Fruit fly (Drosophila melanogaster) ovary, adult (tissue): Measurements from ENCODE around the gene CG43231.

Experiments used
- CG17801 ChIP-seq: fragments of 200-800 bp; optimal IDR thresholded peaks from 2 replicates; lab custom pipeline; 2019; ENCODE audit warnings: missing biosample characterization, mild to moderate bottlenecking, missing genetic modification characterization, moderate library complexity; ENCODE audit not compliant: partially characterized antibody

CG43231 gene

DNA sequence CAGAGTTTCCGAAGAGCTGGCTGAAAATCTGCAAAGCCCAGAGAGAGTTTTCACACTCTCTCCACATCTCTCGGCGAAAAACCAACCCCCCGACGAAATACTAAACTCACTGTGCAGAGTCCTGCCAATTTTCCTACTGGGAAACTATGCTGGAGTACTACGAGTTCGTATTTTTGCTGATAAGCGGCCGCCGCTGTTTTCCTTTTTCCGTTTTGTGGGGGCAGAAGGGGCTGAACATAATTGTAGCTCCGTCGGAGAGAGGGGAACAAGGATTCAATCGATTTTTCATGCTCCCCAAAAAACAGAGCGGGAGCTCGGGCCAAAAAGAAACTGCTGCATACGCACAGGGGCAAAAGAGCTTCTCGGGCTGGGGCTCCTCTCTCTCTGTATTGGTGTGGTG lies 46.7 kb downstream of the CG43231 start:
- TF ChIP-seq CG17801 (GFP tag; lab: Kevin White, UChicago): no peak

DNA sequence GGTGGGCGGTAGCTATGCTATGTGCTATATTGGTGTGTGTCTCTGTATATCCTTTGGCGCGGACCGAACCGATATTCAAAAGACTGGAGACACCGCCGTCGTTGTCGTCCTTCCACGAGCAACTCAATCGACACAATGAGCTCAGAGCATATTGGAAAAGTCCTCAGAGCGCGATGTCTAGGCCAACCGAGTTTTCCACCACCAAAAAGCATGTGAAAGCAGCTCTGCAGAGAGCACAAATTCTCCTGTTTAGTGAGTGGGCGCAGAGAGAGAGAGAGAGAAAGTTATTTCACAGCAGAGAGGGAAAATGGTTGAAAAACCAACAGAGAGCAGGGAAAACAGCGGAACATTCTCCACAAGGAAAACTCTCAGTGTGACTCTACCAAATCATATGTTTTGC lies 47.9 kb downstream of the CG43231 start:
- no peak for TF ChIP-seq CG17801 (GFP tag; lab: Kevin White, UChicago)

DNA sequence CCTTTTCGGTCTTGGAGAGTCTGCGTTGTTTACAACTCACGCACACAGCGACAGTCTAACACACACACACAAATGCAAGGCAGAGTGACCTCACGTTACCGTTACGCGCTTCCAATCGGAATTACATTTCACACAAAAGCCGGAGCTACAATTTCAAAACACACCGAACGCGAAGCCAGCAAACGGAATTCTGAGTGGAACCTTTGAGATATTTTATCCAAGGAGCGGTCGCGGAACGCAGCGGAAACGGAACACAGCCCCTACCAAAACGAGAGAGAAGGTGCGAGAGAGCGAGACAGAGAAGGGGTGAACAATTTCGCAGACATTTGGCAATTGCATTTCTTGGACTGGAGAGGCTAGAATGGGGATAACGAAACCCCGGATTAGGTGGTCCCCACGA lies 49.6 kb downstream of the CG43231 start:
- TF ChIP-seq CG17801 (GFP tag; lab: Kevin White, UChicago): no peak

DNA sequence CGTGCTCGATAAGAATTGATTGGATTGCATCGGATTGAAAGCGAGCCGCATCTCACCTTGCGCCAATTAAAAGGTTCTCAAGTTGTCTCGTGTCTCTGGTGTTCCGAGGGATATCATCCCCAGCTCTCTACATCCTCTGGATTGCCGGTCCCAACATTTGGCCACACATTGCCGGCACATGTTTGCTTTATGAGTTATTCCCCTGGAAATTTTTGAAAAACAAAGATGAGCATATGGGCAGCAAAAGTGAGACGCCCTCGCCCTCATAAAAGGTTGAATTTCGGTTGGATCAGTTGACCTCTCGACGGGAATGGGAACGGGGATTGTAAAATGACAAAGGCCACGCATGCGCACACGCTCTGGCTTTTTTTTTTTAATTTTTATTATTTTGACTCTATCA lies 51.1 kb downstream of the CG43231 start:
- no peak for TF ChIP-seq CG17801 (GFP tag; lab: Kevin White, UChicago)
